Fruit fly (Drosophila melanogaster) whole organism, embryonic: Measurements from ENCODE around the gene CG15767.

Experiments
- Abd-B ChIP-seq: fragments of 200-800 bp; sonication (Bioruptor generic); optimal IDR thresholded peaks from 2 replicates; lab custom pipeline; 2018; ENCODE audit warnings: missing biosample characterization, mild to moderate bottlenecking, missing genetic modification characterization, moderate library complexity
- Ada2b ChIP-seq: fragments of 200-800 bp; sonication (Bioruptor generic); IDR thresholded peaks from 2 replicates; pipeline ENCODE4 v1.3.6; 2022; ENCODE audit warnings: missing biosample characterization, missing genetic modification characterization
- Asciz ChIP-seq: fragments of 200-800 bp; sonication (Bioruptor generic); optimal IDR thresholded peaks from 2 replicates; lab custom pipeline; 2017; ENCODE audit warnings: missing biosample characterization, mild to moderate bottlenecking, missing genetic modification characterization, missing genetic modification reagents
- B-H2 ChIP-seq: fragments of 200-800 bp; sonication (Bioruptor generic); optimal IDR thresholded peaks from 2 replicates; lab custom pipeline; 2018; ENCODE audit warnings: missing biosample characterization, mild to moderate bottlenecking, missing genetic modification characterization
- CG13624 ChIP-seq: fragments of 200-800 bp; sonication (Bioruptor generic); optimal IDR thresholded peaks from 2 replicates; lab custom pipeline; 2016; ENCODE audit warnings: missing biosample characterization, missing genetic modification characterization
- CG14014 ChIP-seq: fragments of 200-800 bp; sonication (Bioruptor generic); IDR thresholded peaks from 2 replicates; pipeline ENCODE4 v1.3.6; 2022; ENCODE audit warnings: missing biosample characterization, missing genetic modification characterization
- CG14441 ChIP-seq: fragments of 200-800 bp; sonication (Bioruptor generic); IDR thresholded peaks from 2 replicates; pipeline ENCODE4 v1.3.6; 2022; ENCODE audit warnings: missing biosample characterization, missing genetic modification characterization
- CG14667 ChIP-seq: fragments of 200-800 bp; sonication (Bioruptor generic); IDR thresholded peaks from 2 replicates; pipeline ENCODE4 v1.3.6; 2022; ENCODE audit warnings: missing biosample characterization, missing genetic modification characterization
- CG1529 ChIP-seq: fragments of 200-800 bp; sonication (Bioruptor generic); optimal IDR thresholded peaks from 3 replicates; lab custom pipeline; 2018; ENCODE audit warnings: missing biosample characterization, missing genetic modification characterization
- CG15514 ChIP-seq: fragments of 200-800 bp; sonication (Bioruptor generic); optimal IDR thresholded peaks from 3 replicates; lab custom pipeline; 2017; ENCODE audit warnings: missing biosample characterization, missing genetic modification characterization, mild to moderate bottlenecking, moderate library complexity, missing genetic modification reagents
- CG15696 ChIP-seq: fragments of 200-800 bp; sonication (Bioruptor generic); optimal IDR thresholded peaks from 2 replicates; lab custom pipeline; 2019; ENCODE audit warnings: missing biosample characterization, mild to moderate bottlenecking, missing genetic modification characterization, moderate library complexity
- CG16815 ChIP-seq: fragments of 200-800 bp; sonication (Bioruptor generic); optimal IDR thresholded peaks from 3 replicates; lab custom pipeline; 2017; ENCODE audit warnings: missing biosample characterization, mild to moderate bottlenecking, missing genetic modification characterization
- CG17361 ChIP-seq: fragments of 200-800 bp; sonication (Bioruptor generic); IDR thresholded peaks from 3 replicates; pipeline ENCODE4 v1.3.6; 2022; ENCODE audit warnings: missing biosample characterization, missing genetic modification characterization
- CG2116 ChIP-seq: fragments of 200-800 bp; sonication (Bioruptor generic); optimal IDR thresholded peaks from 3 replicates; lab custom pipeline; 2018; ENCODE audit warnings: missing biosample characterization, mild to moderate bottlenecking, missing genetic modification characterization
- CG2678 ChIP-seq: fragments of 200-800 bp; sonication (Bioruptor generic); optimal IDR thresholded peaks from 3 replicates; lab custom pipeline; 2019; ENCODE audit warnings: missing biosample characterization, mild to moderate bottlenecking, missing genetic modification characterization, moderate library complexity
- CG30403 ChIP-seq: fragments of 200-800 bp; sonication (Bioruptor generic); optimal IDR thresholded peaks from 3 replicates; lab custom pipeline; 2016; ENCODE audit warnings: missing biosample characterization, missing genetic modification characterization
- CG31388 ChIP-seq: fragments of 200-800 bp; sonication (Bioruptor generic); optimal IDR thresholded peaks from 2 replicates; lab custom pipeline; 2016; ENCODE audit warnings: missing biosample characterization, missing genetic modification characterization
- CG3838 ChIP-seq: fragments of 200-800 bp; sonication (Bioruptor generic); optimal IDR thresholded peaks from 3 replicates; lab custom pipeline; 2016; ENCODE audit warnings: missing biosample characterization, missing genetic modification characterization
- CG43689 ChIP-seq: fragments of 200-800 bp; sonication (Bioruptor generic); IDR thresholded peaks from 2 replicates; pipeline ENCODE4 v1.3.6; 2022; ENCODE audit warnings: missing biosample characterization, missing genetic modification characterization
- CG6683 ChIP-seq: fragments of 200-800 bp; sonication (Bioruptor generic); optimal IDR thresholded peaks from 2 replicates; lab custom pipeline; 2017; ENCODE audit warnings: missing biosample characterization, mild to moderate bottlenecking, missing genetic modification characterization, missing genetic modification reagents
- CG7357 ChIP-seq: fragments of 200-800 bp; sonication (Bioruptor generic); IDR thresholded peaks from 3 replicates; pipeline ENCODE4 v1.3.6; 2022; ENCODE audit warnings: missing biosample characterization, missing genetic modification characterization
- CG7839 ChIP-seq: fragments of 200-800 bp; sonication (Bioruptor generic); optimal IDR thresholded peaks from 3 replicates; lab custom pipeline; 2018; ENCODE audit warnings: missing biosample characterization, mild to moderate bottlenecking, missing genetic modification characterization, moderate library complexity
- CG7928 ChIP-seq: fragments of 200-800 bp; sonication (Bioruptor generic); optimal IDR thresholded peaks from 2 replicates; lab custom pipeline; 2017; ENCODE audit warnings: missing biosample characterization, mild to moderate bottlenecking, missing genetic modification characterization
- Gug ChIP-seq: fragments of 200-800 bp; sonication (Bioruptor generic); IDR thresholded peaks from 4 replicates; pipeline ENCODE4 v1.3.6; 2022; ENCODE audit warnings: missing biosample characterization, missing genetic modification characterization
- Hr51 ChIP-seq, 2 experiments: fragments of 200-800 bp; sonication (Bioruptor generic); optimal IDR thresholded peaks; 2 replicates in 1 of 2; 3 replicates in 1 of 2; lab custom pipeline; 2016 to 2018; ENCODE audit warnings: missing biosample characterization in 2 of 2, missing genetic modification characterization in 2 of 2, mild to moderate bottlenecking in 1 of 2, moderate library complexity in 1 of 2
- Kr ChIP-seq: fragments of 200-800 bp; sonication (Bioruptor generic); optimal IDR thresholded peaks from 2 replicates; lab custom pipeline; 2017; ENCODE audit warnings: missing biosample characterization, mild to moderate bottlenecking, missing genetic modification characterization
- Lim3 ChIP-seq: fragments of 200-800 bp; sonication (Bioruptor generic); IDR thresholded peaks from 2 replicates; pipeline ENCODE4 v1.3.6; 2022; ENCODE audit warnings: missing biosample characterization, missing genetic modification characterization
- Mad ChIP-seq: fragments of 200-800 bp; sonication (Bioruptor generic); optimal IDR thresholded peaks from 2 replicates; lab custom pipeline; 2016; ENCODE audit warnings: missing biosample characterization, missing genetic modification characterization
- Myb ChIP-seq: fragments of 200-800 bp; sonication (Bioruptor generic); optimal IDR thresholded peaks from 2 replicates; lab custom pipeline; 2016; ENCODE audit warnings: missing biosample characterization, missing genetic modification characterization
- Neu2 ChIP-seq: fragments of 200-800 bp; sonication (Bioruptor generic); optimal IDR thresholded peaks from 3 replicates; lab custom pipeline; 2016; ENCODE audit warnings: missing biosample characterization, missing genetic modification characterization, borderline replicate concordance
- Sox100B ChIP-seq: fragments of 200-800 bp; sonication (Bioruptor generic); optimal IDR thresholded peaks from 3 replicates; lab custom pipeline; 2018; ENCODE audit warnings: missing biosample characterization, mild to moderate bottlenecking, missing genetic modification characterization
- Xbp1 ChIP-seq: fragments of 200-800 bp; sonication (Bioruptor generic); optimal IDR thresholded peaks from 3 replicates; lab custom pipeline; 2016; ENCODE audit warnings: missing biosample characterization, mild to moderate bottlenecking, missing genetic modification characterization
- dpn ChIP-seq, 2 experiments: fragments of 200-800 bp; sonication (Bioruptor generic); optimal IDR thresholded peaks; 3 replicates each; lab custom pipeline; 2016; ENCODE audit warnings: missing biosample characterization in 2 of 2, missing genetic modification characterization in 2 of 2
- gsb ChIP-seq: fragments of 200-800 bp; sonication (Bioruptor generic); IDR thresholded peaks from 2 replicates; pipeline ENCODE4 v1.3.6; 2022; ENCODE audit warnings: missing biosample characterization, missing genetic modification characterization
- inv ChIP-seq: fragments of 200-800 bp; sonication (Bioruptor generic); IDR thresholded peaks from 2 replicates; pipeline ENCODE4 v1.3.6; 2022; ENCODE audit warnings: missing biosample characterization, missing genetic modification characterization; ENCODE audit not compliant: partially characterized antibody
- jing ChIP-seq: fragments of 200-800 bp; sonication (Bioruptor generic); optimal IDR thresholded peaks from 2 replicates; lab custom pipeline; 2018; ENCODE audit warnings: missing biosample characterization, mild to moderate bottlenecking, missing genetic modification characterization
- mirr ChIP-seq: fragments of 200-800 bp; sonication (Bioruptor generic); optimal IDR thresholded peaks from 3 replicates; lab custom pipeline; 2018; ENCODE audit warnings: missing biosample characterization, mild to moderate bottlenecking, missing genetic modification characterization
- nau ChIP-seq: fragments of 200-800 bp; sonication (Bioruptor generic); optimal IDR thresholded peaks from 3 replicates; lab custom pipeline; 2017; ENCODE audit warnings: missing biosample characterization, mild to moderate bottlenecking, missing genetic modification characterization, missing genetic modification reagents
- nom ChIP-seq: fragments of 200-800 bp; sonication (Bioruptor generic); optimal IDR thresholded peaks from 2 replicates; lab custom pipeline; 2017; ENCODE audit warnings: missing biosample characterization, missing genetic modification characterization, mild to moderate bottlenecking, moderate library complexity, missing genetic modification reagents
- pan ChIP-seq, 4 experiments: fragments of >200 bp in 3 of 4; fragments of 200-800 bp in 1 of 4; sonication (Bioruptor generic) in 1 of 4; optimal IDR thresholded peaks in 3 of 4; IDR thresholded peaks in 1 of 4; 2 replicates each; pipeline versions ENCODE4 v1.3.6 to Lab custom; 2017 to 2022; ENCODE audit warnings: missing biosample characterization in 2 of 4, missing genetic modification characterization in 2 of 4, mixed read lengths in 1 of 4
- phol ChIP-seq: fragments of 200-800 bp; sonication (Bioruptor generic); optimal IDR thresholded peaks from 3 replicates; lab custom pipeline; 2018; ENCODE audit warnings: missing biosample characterization, mild to moderate bottlenecking, missing genetic modification characterization, moderate library complexity
- sna ChIP-seq: fragments of 200-800 bp; sonication (Bioruptor generic); IDR thresholded peaks from 2 replicates; pipeline ENCODE4 v1.3.6; 2022; ENCODE audit warnings: missing biosample characterization, missing genetic modification characterization; ENCODE audit not compliant: partially characterized antibody
- tin ChIP-seq: fragments of 200-800 bp; sonication (Bioruptor generic); optimal IDR thresholded peaks from 3 replicates; lab custom pipeline; 2016; ENCODE audit warnings: missing biosample characterization, missing genetic modification characterization
- tll ChIP-seq, 2 experiments: fragments of 200-800 bp in 1 of 2; fragments of >200 bp in 1 of 2; sonication (Bioruptor generic) in 1 of 2; optimal IDR thresholded peaks; 2 replicates each; lab custom pipeline; 2017 to 2019; ENCODE audit warnings: missing biosample characterization in 2 of 2, missing genetic modification characterization in 2 of 2, mild to moderate bottlenecking in 1 of 2, moderate library complexity in 1 of 2
- wor ChIP-seq: fragments of 200-800 bp; sonication (Bioruptor generic); IDR thresholded peaks from 2 replicates; pipeline ENCODE4 v1.3.6; 2022; ENCODE audit warnings: missing biosample characterization, missing genetic modification characterization
- z ChIP-seq: fragments of 200-800 bp; sonication (Bioruptor generic); IDR thresholded peaks from 3 replicates; pipeline ENCODE4 v1.3.6; 2022; ENCODE audit warnings: missing biosample characterization, missing genetic modification characterization
- zfh1 ChIP-seq: fragments of 200-800 bp; sonication (Bioruptor generic); IDR thresholded peaks from 3 replicates; pipeline ENCODE4 v1.3.6; 2022; ENCODE audit warnings: missing biosample characterization, missing genetic modification characterization
- zfh2 ChIP-seq: fragments of 200-800 bp; sonication (Bioruptor generic); optimal IDR thresholded peaks from 2 replicates; lab custom pipeline; 2016; ENCODE audit warnings: missing biosample characterization, missing genetic modification characterization

Gene CG15767

DNA sequence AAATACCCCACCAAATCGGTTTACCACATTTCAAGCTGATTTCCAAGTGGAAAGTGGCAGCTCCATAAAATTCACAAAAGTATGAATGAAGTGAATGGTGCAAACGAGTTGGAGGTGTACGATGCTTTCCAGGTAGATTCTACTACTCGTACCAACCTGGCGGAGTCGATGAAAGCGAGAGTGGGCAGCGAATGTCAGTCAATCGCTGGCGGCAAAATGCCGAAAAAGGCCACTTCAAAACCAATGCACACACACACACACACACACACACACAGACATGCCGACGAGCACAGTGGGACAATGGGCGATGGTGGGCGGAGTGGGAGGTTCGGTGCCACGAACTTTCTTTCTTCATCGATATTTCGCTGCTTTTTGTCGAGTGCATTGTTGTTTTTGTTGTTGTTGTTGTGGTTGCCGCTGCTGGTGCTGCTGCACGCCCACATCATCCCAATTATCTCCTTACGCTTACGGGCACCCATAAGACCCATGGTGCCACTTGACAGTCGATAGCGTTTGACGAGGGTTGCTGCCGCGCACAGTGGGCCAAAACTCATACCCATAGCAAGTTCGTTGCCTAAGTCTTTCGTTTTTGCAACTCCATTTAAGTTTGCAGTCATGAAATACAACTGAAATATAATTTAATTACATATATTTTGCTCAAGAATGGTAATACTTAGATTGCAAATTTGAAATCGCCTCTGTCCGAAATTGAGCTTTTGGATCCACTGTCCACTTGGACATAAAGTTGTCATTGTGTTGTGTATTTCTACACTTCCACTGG is 5.8 kb upstream of the CG15767 start (continued):
- no peak for TF ChIP-seq CG14667
- 0 out of 4 replicates have a peak, but pooled peaks have one; percentile 19 for TF ChIP-seq Gug (GFP tag; lab: Robert Waterston, UW)
- no peak for TF ChIP-seq z
- no peak for TF ChIP-seq gsb (GFP tag; lab: Robert Waterston, UW)
- no peak for TF ChIP-seq Lim3 (GFP tag; lab: Robert Waterston, UW)
- no peak for TF ChIP-seq Ada2b (GFP tag; lab: Robert Waterston, UW)
- peak; percentile 35 for TF ChIP-seq tin (GFP tag; lab: Kevin White, UChicago)
- TF ChIP-seq zfh2 (GFP tag; lab: Kevin White, UChicago): no peak
- no peak for TF ChIP-seq CG15514 (GFP tag; lab: Kevin White, UChicago)
- TF ChIP-seq inv (GFP tag; lab: Robert Waterston, UW): no peak
- no peak for TF ChIP-seq tll (GFP tag; optimal IDR thresholded peaks at IDR 0.05; lab: Kevin White, UChicago)
- TF ChIP-seq phol (tag; lab: Kevin White, UChicago): peak; percentile 62
- TF ChIP-seq Myb (GFP tag; lab: Kevin White, UChicago): no peak
- no peak for TF ChIP-seq CG43689 (GFP tag; lab: Robert Waterston, UW)
- no peak for TF ChIP-seq CG7928 (GFP tag; lab: Kevin White, UChicago)
- no peak for TF ChIP-seq pan (optimal IDR thresholded peaks at IDR 0.05; lab: Kevin White, UChicago)
- peak in 1 of 2 experiments; percentile 37 for TF ChIP-seq pan (GFP tag; optimal IDR thresholded peaks at IDR 0.05 in 1 of 2, IDR thresholded peaks at IDR 0.05 in 1 of 2)
- no peak for TF ChIP-seq CG3838 (GFP tag; lab: Kevin White, UChicago)
- no peak for TF ChIP-seq B-H2 (GFP tag; lab: Kevin White, UChicago)
- TF ChIP-seq nom (GFP tag; lab: Kevin White, UChicago): no peak
- no peak for TF ChIP-seq CG2116 (GFP tag; lab: Kevin White, UChicago)
- TF ChIP-seq wor: peak; percentile 58
- TF ChIP-seq dpn (GFP tag; optimal IDR thresholded peaks at IDR 0.05; lab: Kevin White, UChicago): peak in 1 of 2 experiments; percentile 24
- peak; percentile 42 for TF ChIP-seq CG30403 (GFP tag; lab: Kevin White, UChicago)
- no peak for TF ChIP-seq Kr (GFP tag; lab: Kevin White, UChicago)
- TF ChIP-seq CG14014 (GFP tag; lab: Robert Waterston, UW): 0 out of 2 replicates have a peak, but pooled peaks have one; percentile 23
- TF ChIP-seq Asciz (GFP tag; lab: Kevin White, UChicago): peak; percentile 54
- TF ChIP-seq Abd-B (GFP tag; lab: Kevin White, UChicago): peak; percentile 20
- no peak for TF ChIP-seq CG13624 (GFP tag; lab: Kevin White, UChicago)
- TF ChIP-seq CG31388 (GFP tag; lab: Kevin White, UChicago): no peak
- no peak for TF ChIP-seq CG2678 (tag; lab: Kevin White, UChicago)
- TF ChIP-seq zfh1 (GFP tag; lab: Robert Waterston, UW): peak; percentile 53; the same call in 1 of the 3 replicates
- no peak for TF ChIP-seq Sox100B (GFP tag; lab: Kevin White, UChicago)
- no peak for TF ChIP-seq CG7357 (GFP tag; lab: Robert Waterston, UW)
- TF ChIP-seq CG15696 (tag; lab: Kevin White, UChicago): no peak
- TF ChIP-seq Xbp1 (GFP tag; lab: Kevin White, UChicago): peak; percentile 33
- peak; percentile 57; the same call in 1 of the 3 replicates for TF ChIP-seq CG17361 (GFP tag; lab: Robert Waterston, UW)
- peak; percentile 62 for TF ChIP-seq CG7839 (tag; lab: Kevin White, UChicago)
- TF ChIP-seq Hr51 (GFP tag; optimal IDR thresholded peaks at IDR 0.05; lab: Kevin White, UChicago): peak in 1 of 2 experiments; percentile 53
- TF ChIP-seq jing (GFP tag; lab: Kevin White, UChicago): peak; percentile 41
- TF ChIP-seq CG16815 (GFP tag; lab: Kevin White, UChicago): no peak
- TF ChIP-seq CG1529: peak; percentile 41
- TF ChIP-seq sna (GFP tag; lab: Robert Waterston, UW): no peak
- no peak for TF ChIP-seq Neu2 (GFP tag; lab: Kevin White, UChicago)
- TF ChIP-seq mirr (GFP tag; lab: Kevin White, UChicago): no peak
- no peak for TF ChIP-seq CG14441
- TF ChIP-seq CG6683 (GFP tag; lab: Kevin White, UChicago): no peak
- TF ChIP-seq nau: no peak
- TF ChIP-seq Mad (GFP tag; lab: Kevin White, UChicago): no peak
